Fruit fly (Drosophila melanogaster) whole organism, embryonic: Measurements from ENCODE around the gene CG13949.

Experiments
- Ada2b ChIP-seq: fragments of 200-800 bp; sonication (Bioruptor generic); IDR thresholded peaks from 2 replicates; pipeline ENCODE4 v1.3.6; 2022; ENCODE audit warnings: missing biosample characterization, missing genetic modification characterization
- Antp ChIP-seq: fragments of 200-800 bp; sonication (Bioruptor generic); optimal IDR thresholded peaks from 3 replicates; lab custom pipeline; 2016; ENCODE audit warnings: missing biosample characterization, missing genetic modification characterization
- Asciz ChIP-seq: fragments of 200-800 bp; sonication (Bioruptor generic); optimal IDR thresholded peaks from 2 replicates; lab custom pipeline; 2017; ENCODE audit warnings: missing biosample characterization, mild to moderate bottlenecking, missing genetic modification characterization, missing genetic modification reagents
- C15 ChIP-seq: fragments of 200-800 bp; sonication (Bioruptor generic); IDR thresholded peaks from 3 replicates; pipeline ENCODE4 v1.3.6; 2022; ENCODE audit warnings: missing biosample characterization, missing genetic modification characterization
- CG11085 ChIP-seq: fragments of 200-800 bp; sonication (Bioruptor generic); IDR thresholded peaks from 2 replicates; pipeline ENCODE4 v1.3.6; 2022; ENCODE audit warnings: missing biosample characterization, missing genetic modification characterization
- CG11398 ChIP-seq: fragments of 200-800 bp; sonication (Bioruptor generic); optimal IDR thresholded peaks from 2 replicates; lab custom pipeline; 2016; ENCODE audit warnings: missing biosample characterization, missing genetic modification characterization
- CG12219 ChIP-seq: fragments of 200-800 bp; sonication (Bioruptor generic); optimal IDR thresholded peaks from 3 replicates; lab custom pipeline; 2018; ENCODE audit warnings: missing biosample characterization, mild to moderate bottlenecking, missing genetic modification characterization
- CG12659 ChIP-seq: fragments of 200-800 bp; sonication (Bioruptor generic); optimal IDR thresholded peaks from 3 replicates; lab custom pipeline; 2017; ENCODE audit warnings: mild to moderate bottlenecking, missing biosample characterization, missing genetic modification reagents, missing genetic modification characterization
- CG14667 ChIP-seq: fragments of 200-800 bp; sonication (Bioruptor generic); IDR thresholded peaks from 2 replicates; pipeline ENCODE4 v1.3.6; 2022; ENCODE audit warnings: missing biosample characterization, missing genetic modification characterization
- CG16779 ChIP-seq: fragments of 200-800 bp; sonication (Bioruptor generic); IDR thresholded peaks from 2 replicates; pipeline ENCODE4 v1.3.6; 2022; ENCODE audit warnings: missing biosample characterization, missing genetic modification characterization
- CG16813 ChIP-seq: fragments of 200-800 bp; sonication (Bioruptor generic); IDR thresholded peaks from 3 replicates; pipeline ENCODE4 v1.3.6; 2022; ENCODE audit warnings: missing biosample characterization, missing genetic modification characterization; ENCODE audit not compliant: partially characterized antibody
- CG17612 ChIP-seq: fragments of 200-800 bp; sonication (Bioruptor generic); IDR thresholded peaks from 2 replicates; pipeline ENCODE4 v1.3.6; 2022; ENCODE audit warnings: missing biosample characterization, missing genetic modification characterization
- CG18619 ChIP-seq: fragments of 200-800 bp; sonication (Bioruptor generic); optimal IDR thresholded peaks from 3 replicates; lab custom pipeline; 2017; ENCODE audit warnings: missing biosample characterization, mild to moderate bottlenecking, missing genetic modification characterization
- CG18764 ChIP-seq: fragments of 200-800 bp; sonication (Bioruptor generic); optimal IDR thresholded peaks from 3 replicates; lab custom pipeline; 2016; ENCODE audit warnings: missing biosample characterization, missing genetic modification characterization
- CG6689 ChIP-seq: fragments of 200-800 bp; sonication (Bioruptor generic); IDR thresholded peaks from 2 replicates; pipeline ENCODE4 v1.3.6; 2022; ENCODE audit warnings: missing biosample characterization, missing genetic modification characterization
- CG7963 ChIP-seq: fragments of 200-800 bp; sonication (Bioruptor generic); IDR thresholded peaks from 3 replicates; pipeline ENCODE4 v1.3.6; 2022; ENCODE audit warnings: missing biosample characterization, missing genetic modification characterization; ENCODE audit not compliant: partially characterized antibody
- CG8359 ChIP-seq: fragments of 200-800 bp; sonication (Bioruptor generic); optimal IDR thresholded peaks from 2 replicates; lab custom pipeline; 2017; ENCODE audit warnings: missing biosample characterization, mild to moderate bottlenecking, missing genetic modification characterization, borderline replicate concordance
- Dfd ChIP-seq, 2 experiments: fragments of >200 bp; optimal IDR thresholded peaks; 2 replicates each; lab custom pipeline; 2017; ENCODE audit warnings: missing biosample characterization in 2 of 2, missing genetic modification characterization in 2 of 2
- Dref ChIP-seq: fragments of 200-800 bp; sonication (Bioruptor generic); IDR thresholded peaks from 2 replicates; pipeline ENCODE4 v1.3.6; 2022; ENCODE audit warnings: missing biosample characterization, missing genetic modification characterization
- GATAe ChIP-seq: fragments of 200-800 bp; sonication (Bioruptor generic); conservative IDR thresholded peaks from 2 replicates; pipeline ENCODE4 v1.3.6; 2022; ENCODE audit warnings: missing biosample characterization, missing genetic modification characterization
- Gug ChIP-seq: fragments of 200-800 bp; sonication (Bioruptor generic); IDR thresholded peaks from 4 replicates; pipeline ENCODE4 v1.3.6; 2022; ENCODE audit warnings: missing biosample characterization, missing genetic modification characterization
- Hr51 ChIP-seq, 2 experiments: fragments of 200-800 bp; sonication (Bioruptor generic); optimal IDR thresholded peaks; 2 replicates in 1 of 2; 3 replicates in 1 of 2; lab custom pipeline; 2016 to 2018; ENCODE audit warnings: missing biosample characterization in 2 of 2, missing genetic modification characterization in 2 of 2, mild to moderate bottlenecking in 1 of 2, moderate library complexity in 1 of 2
- Mrtf ChIP-seq: fragments of 200-800 bp; sonication (Bioruptor generic); IDR thresholded peaks from 3 replicates; pipeline ENCODE4 v1.3.6; 2022; ENCODE audit warnings: missing biosample characterization, missing genetic modification characterization
- Opbp ChIP-seq: fragments of 200-800 bp; sonication (Bioruptor generic); IDR thresholded peaks from 3 replicates; pipeline ENCODE4 v1.3.6; 2022; ENCODE audit warnings: missing biosample characterization, missing genetic modification characterization; ENCODE audit not compliant: partially characterized antibody
- Sin3A ChIP-seq: fragments of >200 bp; optimal IDR thresholded peaks from 2 replicates; lab custom pipeline; 2018
- Sry-δ ChIP-seq: fragments of 200-800 bp; sonication (Bioruptor generic); optimal IDR thresholded peaks from 2 replicates; lab custom pipeline; 2016; ENCODE audit warnings: missing biosample characterization, missing genetic modification characterization
- amos ChIP-seq: fragments of 200-800 bp; sonication (Bioruptor generic); IDR thresholded peaks from 2 replicates; pipeline ENCODE4 v1.3.6; 2022; ENCODE audit warnings: missing biosample characterization, missing genetic modification characterization; ENCODE audit not compliant: partially characterized antibody
- ara ChIP-seq: fragments of 200-800 bp; sonication (Bioruptor generic); IDR thresholded peaks from 2 replicates; pipeline ENCODE4 v1.3.6; 2022; ENCODE audit warnings: missing biosample characterization, missing genetic modification characterization
- ash1 ChIP-seq: fragments of 200-800 bp; sonication (Bioruptor generic); optimal IDR thresholded peaks from 2 replicates; lab custom pipeline; 2018; ENCODE audit warnings: missing biosample characterization, mild to moderate bottlenecking, missing genetic modification characterization
- az2 ChIP-seq: fragments of 200-800 bp; sonication (Bioruptor generic); optimal IDR thresholded peaks from 3 replicates; lab custom pipeline; 2016; ENCODE audit warnings: missing biosample characterization, missing genetic modification characterization
- bigmax ChIP-seq: fragments of 200-800 bp; sonication (Bioruptor generic); optimal IDR thresholded peaks from 2 replicates; lab custom pipeline; 2018; ENCODE audit warnings: missing biosample characterization, mild to moderate bottlenecking, missing genetic modification characterization
- dimm ChIP-seq: fragments of 200-800 bp; sonication (Bioruptor generic); IDR thresholded peaks from 2 replicates; pipeline ENCODE4 v1.3.6; 2022; ENCODE audit warnings: missing biosample characterization, missing genetic modification characterization
- ewg ChIP-seq: fragments of 200-800 bp; sonication (Bioruptor generic); optimal IDR thresholded peaks from 3 replicates; lab custom pipeline; 2017; ENCODE audit warnings: mild to moderate bottlenecking, missing biosample characterization, missing genetic modification reagents, missing genetic modification characterization
- exex ChIP-seq: fragments of 200-800 bp; sonication (Bioruptor generic); optimal IDR thresholded peaks from 4 replicates; lab custom pipeline; 2018; ENCODE audit warnings: missing biosample characterization, mild to moderate bottlenecking, missing genetic modification characterization, moderate library complexity
- fru ChIP-seq: fragments of >200 bp; optimal IDR thresholded peaks from 2 replicates; lab custom pipeline; 2017
- gcm ChIP-seq: fragments of 200-800 bp; sonication (Bioruptor generic); optimal IDR thresholded peaks from 2 replicates; lab custom pipeline; 2019; ENCODE audit warnings: missing biosample characterization, mild to moderate bottlenecking, missing genetic modification characterization, moderate library complexity
- gt ChIP-seq: fragments of 200-800 bp; sonication (Bioruptor generic); IDR thresholded peaks from 2 replicates; pipeline ENCODE4 v1.3.6; 2022; ENCODE audit warnings: missing biosample characterization, missing genetic modification characterization
- hth ChIP-seq: fragments of >200 bp; optimal IDR thresholded peaks from 2 replicates; lab custom pipeline; 2017; ENCODE audit warnings: inconsistent platforms
- klu ChIP-seq: fragments of 200-800 bp; sonication (Bioruptor generic); IDR thresholded peaks from 2 replicates; pipeline ENCODE4 v1.3.6; 2022; ENCODE audit warnings: missing biosample characterization, missing genetic modification characterization
- knrl ChIP-seq: fragments of 200-800 bp; sonication (Bioruptor generic); IDR thresholded peaks from 3 replicates; pipeline ENCODE4 v1.3.6; 2022; ENCODE audit warnings: missing biosample characterization, missing genetic modification characterization; ENCODE audit not compliant: partially characterized antibody
- nmo ChIP-seq: fragments of 200-800 bp; sonication (Bioruptor generic); optimal IDR thresholded peaks from 2 replicates; lab custom pipeline; 2018; ENCODE audit warnings: missing biosample characterization, mild to moderate bottlenecking, missing genetic modification characterization, moderate library complexity
- odd ChIP-seq: fragments of 200-800 bp; sonication (Bioruptor generic); optimal IDR thresholded peaks from 2 replicates; lab custom pipeline; 2017; ENCODE audit warnings: missing biosample characterization, mild to moderate bottlenecking, missing genetic modification characterization
- org-1 ChIP-seq: fragments of 200-800 bp; sonication (Bioruptor generic); optimal IDR thresholded peaks from 2 replicates; lab custom pipeline; 2017; ENCODE audit warnings: missing biosample characterization, missing genetic modification characterization
- phol ChIP-seq: fragments of 200-800 bp; sonication (Bioruptor generic); optimal IDR thresholded peaks from 3 replicates; lab custom pipeline; 2018; ENCODE audit warnings: missing biosample characterization, mild to moderate bottlenecking, missing genetic modification characterization, moderate library complexity
- repo ChIP-seq: fragments of 200-800 bp; sonication (Bioruptor generic); optimal IDR thresholded peaks from 2 replicates; lab custom pipeline; 2016; ENCODE audit warnings: missing biosample characterization, missing genetic modification characterization
- sens-2 ChIP-seq: fragments of 200-800 bp; sonication (Bioruptor generic); IDR thresholded peaks from 2 replicates; pipeline ENCODE4 v1.3.6; 2022; ENCODE audit warnings: missing biosample characterization, missing genetic modification characterization
- slbo ChIP-seq: fragments of 200-800 bp; sonication (Bioruptor generic); IDR thresholded peaks from 2 replicates; pipeline ENCODE4 v1.3.6; 2022; ENCODE audit warnings: missing biosample characterization, missing genetic modification characterization
- slou ChIP-seq: fragments of 200-800 bp; sonication (Bioruptor generic); optimal IDR thresholded peaks from 3 replicates; lab custom pipeline; 2016; ENCODE audit warnings: missing biosample characterization, missing genetic modification characterization
- sob ChIP-seq: fragments of 200-800 bp; sonication (Bioruptor generic); IDR thresholded peaks from 2 replicates; pipeline ENCODE4 v1.3.6; 2022; ENCODE audit warnings: missing biosample characterization, missing genetic modification characterization
- twi ChIP-seq: fragments of 200-800 bp; optimal IDR thresholded peaks from 2 replicates; lab custom pipeline; 2019; ENCODE audit warnings: missing biosample characterization, mild to moderate bottlenecking, missing genetic modification characterization, moderate library complexity
- usp ChIP-seq: fragments of >200 bp; optimal IDR thresholded peaks from 2 replicates; lab custom pipeline; 2017; ENCODE audit warnings: missing biosample characterization, missing genetic modification characterization

CG13949 gene

dm6 chr2L:857897-858517 lies 2.9 kb downstream of the CG13949 start (continued):
- peak; percentile 28; the same call in 2 of the 4 replicates for TF ChIP-seq Gug
- 0 out of 2 replicates have a peak, but pooled peaks have one; percentile 11 for TF ChIP-seq dimm (GFP tag; lab: Robert Waterston, UW)
- peak; percentile 51 for TF ChIP-seq ewg
- peak; percentile 45; the same call in 1 of the 2 replicates for TF ChIP-seq CG6689 (GFP tag; lab: Robert Waterston, UW)
- peak; percentile 29 for TF ChIP-seq gcm
- no peak for TF ChIP-seq hth (lab: Kevin White, UChicago)
- TF ChIP-seq CG11085: no peak
- TF ChIP-seq Dfd (GFP tag; optimal IDR thresholded peaks at IDR 0.05; lab: Kevin White, UChicago): no peak
- TF ChIP-seq CG17612 (GFP tag; lab: Robert Waterston, UW): no peak
- TF ChIP-seq CG14667 (GFP tag; lab: Robert Waterston, UW): no peak; the same call in 1 of the 2 replicates
- peak; percentile 32 for TF ChIP-seq nmo (GFP tag; lab: Kevin White, UChicago)
- TF ChIP-seq GATAe (GFP tag; lab: Robert Waterston, UW): no peak; the same call in 1 of the 2 replicates
- no peak for TF ChIP-seq C15
- peak; percentile 43 for TF ChIP-seq CG12219 (GFP tag; lab: Kevin White, UChicago)
- no peak for TF ChIP-seq bigmax (GFP tag; lab: Kevin White, UChicago)
- TF ChIP-seq amos: no peak
- TF ChIP-seq Ada2b: no peak
- no peak for TF ChIP-seq sens-2
- no peak for TF ChIP-seq CG16813
- TF ChIP-seq az2: peak; percentile 36
- TF ChIP-seq Antp (GFP tag; lab: Kevin White, UChicago): peak; percentile 43
- TF ChIP-seq Hr51 (GFP tag; optimal IDR thresholded peaks at IDR 0.05; lab: Kevin White, UChicago): peak in 1 of 2 experiments; percentile 55
- TF ChIP-seq Sry-δ: no peak
- no peak for TF ChIP-seq usp (GFP tag; lab: Kevin White, UChicago)
- peak; percentile 9 for TF ChIP-seq CG11398 (GFP tag; lab: Kevin White, UChicago)
- no peak for TF ChIP-seq CG18764 (GFP tag; lab: Kevin White, UChicago)
- TF ChIP-seq CG8359 (GFP tag; lab: Kevin White, UChicago): no peak
- no peak for TF ChIP-seq Dref (GFP tag; lab: Robert Waterston, UW)
- TF ChIP-seq CG16779 (GFP tag; lab: Robert Waterston, UW): no peak
- TF ChIP-seq klu (GFP tag; lab: Robert Waterston, UW): no peak
- peak; percentile 38 for TF ChIP-seq org-1
- peak; percentile 44; the same call in 1 of the 3 replicates for TF ChIP-seq Mrtf (GFP tag; lab: Robert Waterston, UW)
- TF ChIP-seq exex (tag; lab: Kevin White, UChicago): peak; percentile 43
- TF ChIP-seq Asciz (GFP tag; lab: Kevin White, UChicago): peak; percentile 45
- no peak for TF ChIP-seq knrl (GFP tag; lab: Robert Waterston, UW)
- no peak for TF ChIP-seq Sin3A (lab: Kevin White, UChicago)
- TF ChIP-seq CG7963: no peak
- TF ChIP-seq sob (GFP tag; lab: Robert Waterston, UW): no peak
- TF ChIP-seq repo (GFP tag; lab: Kevin White, UChicago): no peak
- peak; percentile 70 for TF ChIP-seq slbo (GFP tag; lab: Robert Waterston, UW)
- no peak for TF ChIP-seq fru
- TF ChIP-seq gt (GFP tag; lab: Robert Waterston, UW): no peak
- TF ChIP-seq slou (GFP tag; lab: Kevin White, UChicago): no peak
- TF ChIP-seq CG18619 (GFP tag; lab: Kevin White, UChicago): peak; percentile 8
- TF ChIP-seq ara: peak; percentile 49; the same call in 1 of the 2 replicates
- peak; percentile 36 for TF ChIP-seq phol (tag; lab: Kevin White, UChicago)
- no peak for TF ChIP-seq ash1 (GFP tag; lab: Kevin White, UChicago)
- peak; percentile 46 for TF ChIP-seq odd (GFP tag; lab: Kevin White, UChicago)
- TF ChIP-seq CG12659 (GFP tag; lab: Kevin White, UChicago): peak; percentile 62
- no peak for TF ChIP-seq Opbp (GFP tag; lab: Robert Waterston, UW)
- TF ChIP-seq twi (tag; lab: Kevin White, UChicago): peak; percentile 20
